Worm (Caenorhabditis elegans) whole organism, late embryonic: ENCODE data around the gene srh-251.

Experiments
- C08G9.2 ChIP-seq: sonication (generic microtip); optimal IDR thresholded peaks from 2 replicates; lab custom pipeline; 2016; ENCODE audit warnings: mild to moderate bottlenecking, missing genetic modification characterization, moderate library complexity, missing compliant biosample characterization
- F13H6.1 ChIP-seq: sonication (generic microtip); optimal IDR thresholded peaks from 2 replicates; lab custom pipeline; 2016; ENCODE audit warnings: missing genetic modification characterization, missing compliant biosample characterization
- K02D7.2 ChIP-seq: sonication (generic microtip); optimal IDR thresholded peaks from 2 replicates; lab custom pipeline; 2017; ENCODE audit warnings: mild to moderate bottlenecking, missing genetic modification characterization, missing compliant biosample characterization
- T23F11.4 ChIP-seq: fragments of 200-800 bp; sonication (Bioruptor generic); optimal IDR thresholded peaks from 2 replicates; lab custom pipeline; 2018; ENCODE audit warnings: mild to moderate bottlenecking, missing genetic modification characterization, missing compliant biosample characterization
- Y22D7AL.16 ChIP-seq: sonication (generic microtip); optimal IDR thresholded peaks from 2 replicates; lab custom pipeline; 2016; ENCODE audit warnings: missing genetic modification characterization, missing compliant biosample characterization
- ama-1 ChIP-seq: fragments of 150-350 bp; optimal IDR thresholded peaks from 2 replicates; lab custom pipeline; 2014
- ceh-18 ChIP-seq: sonication (generic microtip); optimal IDR thresholded peaks from 2 replicates; lab custom pipeline; 2016; ENCODE audit warnings: missing genetic modification characterization, missing compliant biosample characterization
- ceh-30 ChIP-seq: fragments of 150-350 bp; optimal IDR thresholded peaks from 2 replicates; lab custom pipeline; 2014; ENCODE audit warnings: missing biosample characterization, missing genetic modification characterization
- ceh-31 ChIP-seq: sonication (generic microtip); optimal IDR thresholded peaks from 2 replicates; lab custom pipeline; 2016; ENCODE audit warnings: missing genetic modification characterization, missing compliant biosample characterization
- ceh-34 ChIP-seq: sonication (generic microtip); optimal IDR thresholded peaks from 2 replicates; lab custom pipeline; 2016; ENCODE audit warnings: mild to moderate bottlenecking, missing genetic modification characterization, missing compliant biosample characterization
- ceh-45 ChIP-seq: fragments of 200-800 bp; sonication (Bioruptor generic); IDR thresholded peaks from 2 replicates; pipeline ENCODE4 v1.3.6; 2022; ENCODE audit warnings: missing genetic modification reagents, missing genetic modification characterization, missing compliant biosample characterization
- ceh-6 ChIP-seq: fragments of 200-800 bp; sonication (Bioruptor generic); optimal IDR thresholded peaks from 2 replicates; lab custom pipeline; 2018; ENCODE audit warnings: mild to moderate bottlenecking, missing genetic modification characterization, missing compliant biosample characterization
- ceh-9 ChIP-seq: sonication (generic microtip); optimal IDR thresholded peaks from 2 replicates; lab custom pipeline; 2016; ENCODE audit warnings: mild to moderate bottlenecking, missing genetic modification characterization, inconsistent platforms, missing compliant biosample characterization
- dmd-4 ChIP-seq: sonication (generic microtip); optimal IDR thresholded peaks from 2 replicates; lab custom pipeline; 2016; ENCODE audit warnings: borderline replicate concordance, missing genetic modification characterization, missing compliant biosample characterization
- elt-2 ChIP-seq: sonication (generic microtip); optimal IDR thresholded peaks from 2 replicates; lab custom pipeline; 2016; ENCODE audit warnings: missing genetic modification reagents, missing genetic modification characterization, missing compliant biosample characterization
- elt-4 ChIP-seq: sonication (generic microtip); optimal IDR thresholded peaks from 2 replicates; lab custom pipeline; 2016; ENCODE audit warnings: missing genetic modification characterization, missing compliant biosample characterization
- eyg-1 ChIP-seq: sonication (generic microtip); optimal IDR thresholded peaks from 2 replicates; lab custom pipeline; 2016; ENCODE audit warnings: missing genotype, missing genetic modification characterization, missing compliant biosample characterization
- fkh-10 ChIP-seq: fragments of 150-350 bp; optimal IDR thresholded peaks from 2 replicates; lab custom pipeline; 2014; ENCODE audit warnings: missing biosample characterization, missing genetic modification reagents, missing genetic modification characterization
- gmeb-2 ChIP-seq: sonication (generic microtip); optimal IDR thresholded peaks from 2 replicates; lab custom pipeline; 2016; ENCODE audit warnings: missing genetic modification characterization, inconsistent platforms, missing compliant biosample characterization
- hlh-13 ChIP-seq: fragments of 200-800 bp; sonication (Bioruptor generic); optimal IDR thresholded peaks from 2 replicates; lab custom pipeline; 2018; ENCODE audit warnings: mild to moderate bottlenecking, missing genetic modification characterization, missing compliant biosample characterization
- hlh-15 ChIP-seq: sonication (generic microtip); optimal IDR thresholded peaks from 2 replicates; lab custom pipeline; 2016; ENCODE audit warnings: missing genetic modification characterization, missing compliant biosample characterization
- hlh-30 ChIP-seq: sonication (generic microtip); optimal IDR thresholded peaks from 2 replicates; lab custom pipeline; 2017; ENCODE audit warnings: antibody characterized with exemption, missing genetic modification characterization, missing compliant biosample characterization; ENCODE audit not compliant: insufficient read depth
- hlh-8 ChIP-seq: sonication (generic microtip); optimal IDR thresholded peaks from 2 replicates; lab custom pipeline; 2016; ENCODE audit warnings: missing genotype, missing genetic modification characterization, missing compliant biosample characterization
- lim-6 ChIP-seq: sonication (generic microtip); optimal IDR thresholded peaks from 2 replicates; lab custom pipeline; 2016; ENCODE audit warnings: missing genetic modification characterization, missing compliant biosample characterization
- madf-2 ChIP-seq: sonication (generic microtip); optimal IDR thresholded peaks from 2 replicates; lab custom pipeline; 2017; ENCODE audit warnings: missing genetic modification characterization, missing compliant biosample characterization
- nhr-11 ChIP-seq: fragments of 150-350 bp; optimal IDR thresholded peaks from 2 replicates; lab custom pipeline; 2014; ENCODE audit warnings: missing biosample characterization, missing genetic modification characterization
- npax-4 ChIP-seq: sonication (generic microtip); optimal IDR thresholded peaks from 2 replicates; lab custom pipeline; 2016; ENCODE audit warnings: missing genetic modification characterization, missing compliant biosample characterization
- odd-2 ChIP-seq: sonication (generic microtip); optimal IDR thresholded peaks from 2 replicates; lab custom pipeline; 2017; ENCODE audit warnings: antibody characterized with exemption, mild to moderate bottlenecking, missing genetic modification characterization, missing compliant biosample characterization
- pha-2 ChIP-seq: sonication (generic microtip); optimal IDR thresholded peaks from 2 replicates; lab custom pipeline; 2017; ENCODE audit warnings: mild to moderate bottlenecking, missing genetic modification characterization, missing compliant biosample characterization
- pha-4 ChIP-seq: fragments of 150-350 bp; optimal IDR thresholded peaks from 2 replicates; lab custom pipeline; 2018; ENCODE audit warnings: missing biosample characterization, missing genetic modification reagents, missing genetic modification characterization
- pros-1 ChIP-seq: fragments of 150-350 bp; optimal IDR thresholded peaks from 2 replicates; lab custom pipeline; 2014; ENCODE audit warnings: missing biosample characterization, missing genetic modification reagents, missing genetic modification characterization
- ref-2 ChIP-seq: sonication (generic microtip); optimal IDR thresholded peaks from 2 replicates; lab custom pipeline; 2016; ENCODE audit warnings: missing genetic modification characterization, missing compliant biosample characterization
- sox-2 ChIP-seq: fragments of 200-800 bp; sonication (Bioruptor generic); IDR thresholded peaks from 2 replicates; pipeline ENCODE4 v1.3.6; 2022; ENCODE audit warnings: missing genetic modification reagents, missing genetic modification characterization, missing compliant biosample characterization
- tbx-2 ChIP-seq: sonication (generic microtip); optimal IDR thresholded peaks from 2 replicates; lab custom pipeline; 2016; ENCODE audit warnings: missing genetic modification characterization, missing compliant biosample characterization
- tbx-7 ChIP-seq: sonication (generic microtip); optimal IDR thresholded peaks from 2 replicates; lab custom pipeline; 2016; ENCODE audit warnings: missing genotype, missing genetic modification characterization, missing compliant biosample characterization
- unc-42 ChIP-seq: sonication (generic microtip); optimal IDR thresholded peaks from 2 replicates; lab custom pipeline; 2016; ENCODE audit warnings: missing genotype, missing genetic modification characterization, missing compliant biosample characterization
- unc-55 ChIP-seq: sonication (generic microtip); optimal IDR thresholded peaks from 2 replicates; lab custom pipeline; 2017; ENCODE audit warnings: missing biosample characterization, missing genetic modification reagents, missing genetic modification characterization
- unc-86 ChIP-seq: sonication (generic microtip); optimal IDR thresholded peaks from 2 replicates; lab custom pipeline; 2016; ENCODE audit warnings: missing genetic modification characterization, missing compliant biosample characterization
- zip-5 ChIP-seq: sonication (generic microtip); optimal IDR thresholded peaks from 2 replicates; lab custom pipeline; 2016; ENCODE audit warnings: missing genetic modification characterization, missing compliant biosample characterization
- ztf-16 ChIP-seq: sonication (generic microtip); optimal IDR thresholded peaks from 2 replicates; lab custom pipeline; 2017; ENCODE audit warnings: missing genetic modification characterization, missing compliant biosample characterization

srh-251 gene

DNA sequence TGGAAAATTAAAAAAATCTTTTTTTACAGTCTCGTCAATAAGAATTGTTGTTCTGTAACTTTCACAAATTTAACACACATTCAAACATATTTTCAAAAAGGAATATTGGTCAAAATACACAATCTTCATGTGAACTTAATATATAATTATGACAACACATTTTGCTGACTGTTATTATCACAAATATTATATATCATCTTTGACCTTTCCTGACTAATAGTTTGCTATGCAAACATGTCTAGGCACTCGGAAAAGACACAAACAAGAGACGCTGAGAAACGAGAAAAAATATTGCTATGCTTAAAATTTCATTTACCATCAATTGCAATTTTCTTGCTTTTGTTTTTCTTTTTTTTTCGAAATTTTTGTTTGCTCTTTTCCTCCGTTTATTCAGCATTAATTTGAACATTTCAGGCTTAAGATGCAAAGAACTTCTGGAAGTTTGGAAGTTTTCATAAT lies 22.2 kb upstream of the srh-251 start, which contains the start of gene fbxa-135:
Gene fbxa-135 (plus strand): TSS at position 409 of the 459 bp plus-strand sequence.
- TF ChIP-seq pros-1 (tag; lab: Kevin White, UChicago) (no peak), ceh-34 (tag; lab: Kevin White, UChicago) (no peak), tbx-2 (no peak), Y22D7AL.16 (tag; lab: Kevin White, UChicago) (no peak), ceh-18 (tag; lab: Kevin White, UChicago) (no peak), F13H6.1 (tag; lab: Kevin White, UChicago) (no peak), T23F11.4 (GFP tag; lab: Kevin White, UChicago) (no peak), unc-42 (no peak), ztf-16 (tag; lab: Kevin White, UChicago) (no peak), hlh-30 (tag; lab: Kevin White, UChicago) (no peak), unc-55 (GFP tag; lab: Kevin White, UChicago) (no peak), ref-2 (no peak)

DNA sequence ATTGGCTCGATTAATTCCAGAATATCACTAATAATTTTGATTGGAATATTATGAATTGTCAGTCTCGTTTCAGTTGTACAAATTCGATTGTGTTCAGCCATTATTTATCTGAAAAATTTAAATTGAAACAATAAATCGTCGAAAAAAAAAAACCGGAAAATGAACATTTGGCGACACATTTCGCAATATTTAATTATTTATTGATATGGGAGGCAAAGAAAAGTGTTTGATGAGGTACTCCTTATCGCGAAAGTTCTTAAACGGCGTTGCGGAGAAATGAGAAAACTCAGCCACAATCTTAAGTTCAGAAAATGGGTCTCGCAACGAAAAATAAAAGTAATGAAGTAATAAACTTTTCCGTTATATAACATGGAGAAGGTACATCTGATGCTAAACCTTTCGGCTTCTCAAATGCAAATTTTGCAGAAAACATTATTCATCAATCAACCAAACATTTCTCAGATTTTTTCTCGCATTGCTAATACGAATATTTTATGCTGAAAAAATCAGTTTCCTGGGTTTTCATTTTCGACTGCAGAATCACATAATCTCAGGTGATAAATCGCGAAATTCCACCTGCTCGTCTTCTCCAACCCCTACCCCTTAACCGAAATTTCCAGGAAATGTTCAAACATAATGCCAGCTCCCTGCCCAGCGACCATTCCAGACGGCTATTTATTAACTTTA lies 20.1 kb upstream of the srh-251 start, which contains the start of the genes T06E6.15 and sri-7:
Gene T06E6.15 (minus strand): TSS at position 101 of the 687 bp plus-strand sequence.
Gene sri-7 (plus strand): TSS at position 637 of the 687 bp plus-strand sequence.
- no peak for TF ChIP-seq K02D7.2

DNA sequence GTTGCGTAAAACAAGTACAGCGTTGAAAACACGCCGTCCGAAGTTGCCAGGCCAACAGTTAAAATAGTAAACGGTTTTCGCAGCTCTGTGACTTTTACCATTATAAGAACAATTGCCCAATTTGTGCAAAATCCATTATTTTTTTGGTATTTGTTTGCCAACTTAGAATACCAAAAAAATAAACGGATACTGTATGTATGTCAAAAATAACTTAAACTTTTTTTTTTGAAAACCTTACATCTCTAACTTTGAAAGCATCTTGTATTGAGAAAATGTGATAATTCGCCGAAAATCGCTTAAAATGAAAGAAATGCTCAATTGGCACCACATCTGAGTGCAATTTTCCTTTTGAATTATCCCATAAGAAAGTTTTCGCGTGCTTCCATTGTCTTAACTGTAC lies 19.0 kb upstream of the srh-251 start, which contains the start of gene fbxa-199:
Gene fbxa-199 (minus strand): TSS at position 101 of the 400 bp plus-strand sequence.
- TF ChIP-seq fkh-10 (GFP tag; lab: Kevin White, UChicago) (no peak), tbx-7 (tag; lab: Kevin White, UChicago) (no peak), hlh-15 (tag; lab: Kevin White, UChicago) (no peak), madf-2 (no peak), hlh-30 (tag; lab: Kevin White, UChicago) (no peak), ceh-45 (GFP tag; lab: Robert Waterston, UW) (no peak), elt-2 (tag; lab: Kevin White, UChicago) (no peak), ztf-16 (tag; lab: Kevin White, UChicago) (no peak), ama-1 (no peak), npax-4 (tag; lab: Kevin White, UChicago) (no peak), gmeb-2 (tag; lab: Kevin White, UChicago) (no peak), pha-2 (no peak), dmd-4 (no peak), ceh-9 (no peak), odd-2 (tag; lab: Kevin White, UChicago) (no peak), elt-4 (tag; lab: Kevin White, UChicago) (no peak), C08G9.2 (tag; lab: Kevin White, UChicago) (no peak), eyg-1 (tag; lab: Kevin White, UChicago) (no peak), pha-4 (tag; lab: Kevin White, UChicago) (no peak), ceh-31 (no peak)

DNA sequence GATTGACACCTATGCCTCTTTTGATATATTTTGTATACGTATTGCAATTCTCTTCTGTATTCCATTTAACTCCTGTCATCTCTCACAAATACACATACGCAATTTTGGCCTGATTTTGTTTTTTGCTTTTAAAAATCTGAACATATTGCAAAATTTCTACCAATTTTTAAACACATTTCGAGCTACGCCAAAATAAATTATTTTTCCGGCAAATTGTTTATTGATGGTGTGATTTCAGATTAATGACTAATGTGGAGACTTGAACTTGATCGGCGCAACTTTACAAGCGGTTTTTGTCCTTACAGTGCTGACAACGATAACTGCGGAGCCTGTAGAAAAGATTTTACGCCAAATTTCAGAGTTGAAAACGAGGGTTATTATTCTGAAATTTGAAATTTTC lies 17.4 kb upstream of the srh-251 start:
- TF ChIP-seq hlh-13 (GFP tag; lab: Kevin White, UChicago) = no peak
- TF ChIP-seq odd-2 (tag; lab: Kevin White, UChicago) = no peak
- no peak for TF ChIP-seq T23F11.4 (GFP tag; lab: Kevin White, UChicago)
- TF ChIP-seq npax-4 (tag; lab: Kevin White, UChicago) = no peak
- TF ChIP-seq C08G9.2 (tag; lab: Kevin White, UChicago) = no peak
- TF ChIP-seq ceh-6 (GFP tag; lab: Kevin White, UChicago) = no peak
- no peak for TF ChIP-seq lim-6 (tag; lab: Kevin White, UChicago)
- TF ChIP-seq zip-5 (tag; lab: Kevin White, UChicago) = no peak
- TF ChIP-seq pha-4 (tag; lab: Kevin White, UChicago) = no peak
- TF ChIP-seq elt-4 (tag; lab: Kevin White, UChicago) = no peak
- no peak for TF ChIP-seq hlh-8 (tag; lab: Kevin White, UChicago)
- TF ChIP-seq hlh-30 (tag; lab: Kevin White, UChicago) = no peak
- TF ChIP-seq ceh-30 = no peak
- TF ChIP-seq unc-86 (tag; lab: Kevin White, UChicago) = no peak
- no peak for TF ChIP-seq nhr-11 (tag; lab: Kevin White, UChicago)
- TF ChIP-seq sox-2 (GFP tag; lab: Robert Waterston, UW) = no peak
